Worm (Caenorhabditis elegans) whole organism, L4 larva: Measurements from ENCODE around the gene grl-17.

Experiments
- F37D6.2 ChIP-seq: sonication (generic microtip); optimal IDR thresholded peaks from 2 replicates; lab custom pipeline; 2016; ENCODE audit warnings: mild to moderate bottlenecking, missing genetic modification characterization, missing compliant biosample characterization
- F44E2.7 ChIP-seq: fragments of 200-800 bp; sonication (Bioruptor generic); IDR thresholded peaks from 2 replicates; pipeline ENCODE4 v2.1.2; 2022; ENCODE audit warnings: missing genetic modification characterization, missing compliant biosample characterization
- Y48G9A.11 ChIP-seq: fragments of 200-800 bp; sonication (Bioruptor generic); IDR thresholded peaks from 2 replicates; pipeline ENCODE4 v1.3.6; 2022; ENCODE audit warnings: missing genetic modification reagents, missing genetic modification characterization, missing compliant biosample characterization
- ama-1 ChIP-seq: fragments of 150-350 bp; optimal IDR thresholded peaks from 2 replicates; lab custom pipeline; 2014; ENCODE audit warnings: inconsistent platforms, mixed read lengths
- daf-12 ChIP-seq: fragments of 150-350 bp; optimal IDR thresholded peaks from 2 replicates; lab custom pipeline; 2014; ENCODE audit warnings: missing biosample characterization, missing genetic modification reagents, missing genetic modification characterization
- daf-19 ChIP-seq: fragments of 200-800 bp; sonication (Bioruptor generic); conservative IDR thresholded peaks from 2 replicates; pipeline ENCODE4 v1.3.6; 2022; ENCODE audit warnings: missing genetic modification characterization, missing compliant biosample characterization
- dmd-6 ChIP-seq: fragments of 200-800 bp; sonication (Bioruptor generic); IDR thresholded peaks from 2 replicates; pipeline ENCODE4 v1.3.6; 2022; ENCODE audit warnings: missing genetic modification reagents, missing genetic modification characterization, missing compliant biosample characterization
- nhr-11 ChIP-seq: fragments of 150-350 bp; optimal IDR thresholded peaks from 2 replicates; lab custom pipeline; 2014; ENCODE audit warnings: missing biosample characterization, missing genetic modification characterization
- nhr-237 ChIP-seq: sonication (generic microtip); optimal IDR thresholded peaks from 2 replicates; lab custom pipeline; 2017; ENCODE audit warnings: missing biosample characterization, missing genetic modification characterization
- nhr-28 ChIP-seq: fragments of 150-350 bp; optimal IDR thresholded peaks from 2 replicates; lab custom pipeline; 2014; ENCODE audit warnings: missing biosample characterization, missing genetic modification characterization
- skn-1 ChIP-seq: fragments of 150-350 bp; optimal IDR thresholded peaks from 2 replicates; lab custom pipeline; 2014; ENCODE audit warnings: missing biosample characterization, missing genetic modification characterization
- spr-1 ChIP-seq: sonication (generic microtip); optimal IDR thresholded peaks from 2 replicates; lab custom pipeline; 2016; ENCODE audit warnings: mild to moderate bottlenecking, missing genetic modification characterization, missing compliant biosample characterization
- zip-2 ChIP-seq: fragments of 150-350 bp; optimal IDR thresholded peaks from 2 replicates; lab custom pipeline; 2014; ENCODE audit warnings: missing biosample characterization, missing genetic modification characterization

ce11 chrV:13559978-13560377 lies 3.8 kb downstream of the grl-17 start, which contains the start of gene C56A3.8:
- TF ChIP-seq nhr-237 (tag; lab: Kevin White, UChicago): no peak
- no peak for TF ChIP-seq daf-12
- TF ChIP-seq dmd-6 (GFP tag; lab: Robert Waterston, UW): no peak
- TF ChIP-seq Y48G9A.11 (GFP tag; lab: Robert Waterston, UW): no peak
- no peak for TF ChIP-seq F44E2.7
- TF ChIP-seq nhr-11 (tag; lab: Kevin White, UChicago): no peak
- no peak for TF ChIP-seq F37D6.2 (tag; lab: Kevin White, UChicago)
- no peak for TF ChIP-seq spr-1 (tag; lab: Kevin White, UChicago)
- no peak for TF ChIP-seq skn-1
- TF ChIP-seq nhr-28: no peak
- TF ChIP-seq daf-19 (GFP tag; lab: Robert Waterston, UW): no peak
- TF ChIP-seq zip-2: no peak
- TF ChIP-seq ama-1 (lab: Kevin White, UChicago): no peak
